Worm (Caenorhabditis elegans) whole organism, L2 larva: ENCODE results near the gene Y54H5A.2.

ENCODE experiments used
- R02D3.7 ChIP-seq: fragments of 150-350 bp; optimal IDR thresholded peaks from 2 replicates; lab custom pipeline; 2014; ENCODE audit warnings: missing biosample characterization, missing genetic modification characterization
- crh-2 ChIP-seq: sonication (generic microtip); optimal IDR thresholded peaks from 2 replicates; lab custom pipeline; 2017; ENCODE audit warnings: missing biosample characterization, missing genetic modification characterization
- lsy-2 ChIP-seq, 2 experiments: fragments of 150-350 bp in 1 of 2; sonication (generic microtip) in 1 of 2; optimal IDR thresholded peaks; 2 replicates each; lab custom pipeline; 2014 to 2017; ENCODE audit warnings: missing biosample characterization in 2 of 2, missing genetic modification characterization in 2 of 2
- nhr-11 ChIP-seq: fragments of 150-350 bp; optimal IDR thresholded peaks from 2 replicates; lab custom pipeline; 2014; ENCODE audit warnings: missing biosample characterization, missing genetic modification characterization
- nhr-21 ChIP-seq: fragments of 150-350 bp; optimal IDR thresholded peaks from 2 replicates; lab custom pipeline; 2014; ENCODE audit warnings: missing biosample characterization, missing genetic modification characterization
- unc-39 ChIP-seq: fragments of 150-350 bp; optimal IDR thresholded peaks from 2 replicates; lab custom pipeline; 2014; ENCODE audit warnings: missing biosample characterization, missing genetic modification characterization

DNA sequence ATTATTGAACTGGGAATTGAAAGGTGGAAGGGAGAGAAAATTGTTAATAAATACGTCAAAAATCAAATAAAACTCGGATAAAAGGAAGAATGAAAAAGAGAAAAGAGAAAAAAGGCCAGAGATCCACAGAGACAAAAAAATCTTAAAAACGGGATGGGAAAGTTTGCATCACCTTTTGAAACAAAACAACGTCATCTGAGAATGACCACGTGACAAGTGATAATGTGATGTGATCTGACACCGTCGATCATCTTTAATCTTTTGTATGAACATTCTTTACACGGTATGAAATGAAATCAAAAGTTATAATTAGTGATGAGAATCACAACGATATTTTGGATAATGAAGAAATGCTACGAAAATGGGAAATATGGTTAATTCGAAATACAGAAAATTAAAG is 16.4 kb upstream of the Y54H5A.2 start:
- TF ChIP-seq lsy-2 (tag; optimal IDR thresholded peaks at IDR 0.05; lab: Kevin White, UChicago), result no peak
- no peak for TF ChIP-seq R02D3.7 (tag; lab: Kevin White, UChicago)
- no peak for TF ChIP-seq unc-39 (tag; lab: Kevin White, UChicago)
- no peak for TF ChIP-seq nhr-21 (tag; lab: Kevin White, UChicago)
- no peak for TF ChIP-seq nhr-11 (tag; lab: Kevin White, UChicago)
- TF ChIP-seq crh-2 (tag; lab: Kevin White, UChicago), result no peak
